Fruit fly (Drosophila melanogaster) whole organism, pupa: ENCODE data around the gene Polr1H.
A peak's percentile ranks its signal among the peaks of the same experiment; 100 is the strongest.
"Not testable (repeated sequence)": the region's sequence is repeated elsewhere in the genome, so short reads cannot be mapped to it uniquely, and the experiment has no call there.

Source experiments
- CG10348 ChIP-seq: fragments of 200-800 bp; sonication (Bioruptor generic); IDR thresholded peaks from 2 replicates; pipeline ENCODE4 v1.3.6; 2022; ENCODE audit warnings: missing biosample characterization, missing genetic modification characterization
- CG12605 ChIP-seq: fragments of 200-800 bp; sonication (Bioruptor generic); IDR thresholded peaks from 2 replicates; pipeline ENCODE4 v1.3.6; 2022; ENCODE audit warnings: missing biosample characterization, missing genetic modification characterization
- CG13204 ChIP-seq: fragments of 200-800 bp; sonication (Bioruptor generic); optimal IDR thresholded peaks from 2 replicates; lab custom pipeline; 2018; ENCODE audit warnings: missing biosample characterization, mild to moderate bottlenecking, missing genetic modification characterization, moderate library complexity
- CG14655 ChIP-seq: fragments of 200-800 bp; sonication (Bioruptor generic); optimal IDR thresholded peaks from 3 replicates; lab custom pipeline; 2017; ENCODE audit warnings: mild to moderate bottlenecking, missing biosample characterization, missing genetic modification reagents, missing genetic modification characterization
- CG15710 ChIP-seq: fragments of 200-800 bp; sonication (Bioruptor generic); optimal IDR thresholded peaks from 2 replicates; lab custom pipeline; 2018; ENCODE audit warnings: missing biosample characterization, mild to moderate bottlenecking, missing genetic modification characterization, moderate library complexity
- CG17806 ChIP-seq: fragments of 200-800 bp; sonication (Bioruptor generic); optimal IDR thresholded peaks from 2 replicates; lab custom pipeline; 2018; ENCODE audit warnings: missing biosample characterization, mild to moderate bottlenecking, missing genetic modification characterization, moderate library complexity
- CG32121 ChIP-seq: fragments of 200-800 bp; sonication (Bioruptor generic); IDR thresholded peaks from 2 replicates; pipeline ENCODE4 v1.3.6; 2022; ENCODE audit warnings: missing biosample characterization, missing genetic modification characterization
- CG34367 ChIP-seq: fragments of 200-800 bp; sonication (Bioruptor generic); optimal IDR thresholded peaks from 2 replicates; lab custom pipeline; 2018; ENCODE audit warnings: missing biosample characterization, mild to moderate bottlenecking, missing genetic modification characterization
- CG4496 ChIP-seq: fragments of 200-800 bp; sonication (Bioruptor generic); IDR thresholded peaks from 3 replicates; pipeline ENCODE4 v1.3.6; 2022; ENCODE audit warnings: missing biosample characterization, missing genetic modification characterization
- CG8159 ChIP-seq: fragments of 200-800 bp; sonication (Bioruptor generic); optimal IDR thresholded peaks from 3 replicates; lab custom pipeline; 2018; ENCODE audit warnings: missing biosample characterization, mild to moderate bottlenecking, missing genetic modification characterization, moderate library complexity
- CG8301 ChIP-seq: fragments of 200-800 bp; sonication (Bioruptor generic); optimal IDR thresholded peaks from 2 replicates; lab custom pipeline; 2018; ENCODE audit warnings: missing biosample characterization, mild to moderate bottlenecking, missing genetic modification characterization
- CG9948 ChIP-seq: fragments of 200-800 bp; sonication (Bioruptor generic); optimal IDR thresholded peaks from 2 replicates; lab custom pipeline; 2018; ENCODE audit warnings: missing biosample characterization, mild to moderate bottlenecking, missing genetic modification characterization, moderate library complexity
- D1 ChIP-seq: fragments of 200-800 bp; sonication (Bioruptor generic); optimal IDR thresholded peaks from 2 replicates; lab custom pipeline; 2018; ENCODE audit warnings: missing biosample characterization, mild to moderate bottlenecking, missing genetic modification characterization, moderate library complexity
- EcR ChIP-seq: fragments of 200-800 bp; sonication (Bioruptor generic); optimal IDR thresholded peaks from 3 replicates; lab custom pipeline; 2019; ENCODE audit warnings: missing biosample characterization, missing genetic modification characterization, mild to moderate bottlenecking, moderate library complexity, missing genetic modification reagents
- Ets98B ChIP-seq: fragments of 200-800 bp; sonication (Bioruptor generic); IDR thresholded peaks from 2 replicates; pipeline ENCODE4 v1.3.6; 2022; ENCODE audit warnings: missing biosample characterization, missing genetic modification characterization
- Pif1A ChIP-seq: fragments of 200-800 bp; sonication (Bioruptor generic); optimal IDR thresholded peaks from 3 replicates; lab custom pipeline; 2016; ENCODE audit warnings: missing biosample characterization, missing genetic modification characterization
- Pif1B ChIP-seq: fragments of 200-800 bp; sonication (Bioruptor generic); optimal IDR thresholded peaks from 3 replicates; lab custom pipeline; 2016; ENCODE audit warnings: missing biosample characterization, missing genetic modification characterization
- Snoo ChIP-seq: fragments of 200-800 bp; sonication (Bioruptor generic); optimal IDR thresholded peaks from 3 replicates; lab custom pipeline; 2017; ENCODE audit warnings: missing biosample characterization, mild to moderate bottlenecking, missing genetic modification characterization, inconsistent platforms
- fd96Ca ChIP-seq: fragments of 200-800 bp; sonication (Bioruptor generic); IDR thresholded peaks from 3 replicates; pipeline ENCODE4 v1.3.6; 2022; ENCODE audit warnings: missing biosample characterization, missing genetic modification characterization
- gl ChIP-seq: fragments of 200-800 bp; sonication (Bioruptor generic); optimal IDR thresholded peaks from 2 replicates; lab custom pipeline; 2018; ENCODE audit warnings: missing biosample characterization, mild to moderate bottlenecking, missing genetic modification characterization
- rn ChIP-seq: fragments of 200-800 bp; sonication (Bioruptor generic); IDR thresholded peaks from 2 replicates; pipeline ENCODE4 v1.3.6; 2022; ENCODE audit warnings: missing biosample characterization, missing genetic modification characterization

The Polr1H gene

dm6 chr3R:21739750-21740319 lies 37.8 kb downstream of the Polr1H start, which contains the start of gene CG5849:
Gene CG5849, plus strand, starts transcription at chr3R:21740105.
- no peak for TF ChIP-seq CG12605 (GFP tag; lab: Robert Waterston, UW)
- TF ChIP-seq CG10348 (GFP tag; lab: Robert Waterston, UW): no peak
- no peak for TF ChIP-seq Pif1B (GFP tag; lab: Kevin White, UChicago)
- TF ChIP-seq CG34367 (tag; lab: Kevin White, UChicago): no peak
- no peak for TF ChIP-seq CG17806
- TF ChIP-seq rn: no peak
- TF ChIP-seq EcR (GFP tag; lab: Kevin White, UChicago): no peak
- TF ChIP-seq gl (tag; lab: Kevin White, UChicago): no peak
- TF ChIP-seq CG32121 (GFP tag; lab: Robert Waterston, UW): no peak
- no peak for TF ChIP-seq CG8301 (tag; lab: Kevin White, UChicago)
- no peak for TF ChIP-seq CG9948 (tag; lab: Kevin White, UChicago)
- TF ChIP-seq Pif1A (GFP tag; lab: Kevin White, UChicago): no peak

- no peak for TF ChIP-seq CG10348 (GFP tag; lab: Robert Waterston, UW)
- TF ChIP-seq Pif1B (GFP tag; lab: Kevin White, UChicago): no peak
- TF ChIP-seq CG32121 (GFP tag; lab: Robert Waterston, UW): no peak
- no peak for TF ChIP-seq CG15710
- TF ChIP-seq CG34367 (tag; lab: Kevin White, UChicago): no peak
- TF ChIP-seq CG17806: no peak
- TF ChIP-seq CG8301 (tag; lab: Kevin White, UChicago): no peak
- TF ChIP-seq Snoo: no peak
- no peak for TF ChIP-seq Ets98B (GFP tag; lab: Robert Waterston, UW)
- TF ChIP-seq CG12605 (GFP tag; lab: Robert Waterston, UW): no peak
- TF ChIP-seq gl (tag; lab: Kevin White, UChicago): no peak
- TF ChIP-seq, all 21 proteins: peak for 0
Observed at dm6 chr3R:21739010-21739409, 38.6 kb downstream of the Polr1H start, which contains the start of gene CG34034. Gene CG34034, minus strand, starts transcription at chr3R:21739110.

dm6 chr3R:21737264-21737663 lies 40.4 kb downstream of the Polr1H start, which contains the start of gene CG42870:
Gene CG42870, minus strand, starts transcription at chr3R:21737364.
- TF ChIP-seq fd96Ca (GFP tag; lab: Robert Waterston, UW) (no peak), CG8159 (tag; lab: Kevin White, UChicago) (no peak), Pif1B (GFP tag; lab: Kevin White, UChicago) (no peak), EcR (GFP tag; lab: Kevin White, UChicago) (no peak), D1 (tag; lab: Kevin White, UChicago) (no peak), CG32121 (GFP tag; lab: Robert Waterston, UW) (no peak), CG13204 (no peak), CG34367 (tag; lab: Kevin White, UChicago) (no peak), Ets98B (GFP tag; lab: Robert Waterston, UW) (no peak), Pif1A (GFP tag; lab: Kevin White, UChicago) (no peak), rn (no peak), CG17806 (no peak), CG8301 (tag; lab: Kevin White, UChicago) (no peak), CG10348 (GFP tag; lab: Robert Waterston, UW) (no peak), CG15710 (no peak), CG12605 (GFP tag; lab: Robert Waterston, UW) (no peak), CG4496 (GFP tag; lab: Robert Waterston, UW) (no peak), CG9948 (tag; lab: Kevin White, UChicago) (no peak)

DNA sequence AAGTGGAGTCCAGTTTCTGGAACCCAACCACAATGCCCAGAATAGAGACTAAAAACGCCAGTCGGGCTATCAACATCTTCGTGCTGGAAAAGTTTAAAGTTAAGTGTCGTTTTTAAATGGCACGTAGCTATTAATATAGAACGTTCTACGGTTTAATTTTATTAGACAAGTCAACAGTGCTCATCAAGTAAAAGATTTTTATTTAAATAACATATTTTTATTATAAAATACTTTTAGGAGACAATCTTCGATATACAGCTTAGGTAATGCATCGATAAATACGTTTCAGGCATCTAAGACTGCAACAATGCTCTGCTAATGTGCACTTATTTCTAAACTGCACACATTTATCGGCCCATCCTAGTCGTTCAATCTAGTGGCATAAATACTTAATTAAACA lies 40.9 kb downstream of the Polr1H start, which contains the start of gene CG42869:
Gene CG42869 (minus strand): TSS at position 101 of the 400 bp plus-strand sequence.
- TF ChIP-seq Snoo: no peak
- no peak for TF ChIP-seq rn
- TF ChIP-seq Ets98B (GFP tag; lab: Robert Waterston, UW): no peak
- no peak for TF ChIP-seq CG17806
- TF ChIP-seq CG10348 (GFP tag; lab: Robert Waterston, UW): no peak

DNA sequence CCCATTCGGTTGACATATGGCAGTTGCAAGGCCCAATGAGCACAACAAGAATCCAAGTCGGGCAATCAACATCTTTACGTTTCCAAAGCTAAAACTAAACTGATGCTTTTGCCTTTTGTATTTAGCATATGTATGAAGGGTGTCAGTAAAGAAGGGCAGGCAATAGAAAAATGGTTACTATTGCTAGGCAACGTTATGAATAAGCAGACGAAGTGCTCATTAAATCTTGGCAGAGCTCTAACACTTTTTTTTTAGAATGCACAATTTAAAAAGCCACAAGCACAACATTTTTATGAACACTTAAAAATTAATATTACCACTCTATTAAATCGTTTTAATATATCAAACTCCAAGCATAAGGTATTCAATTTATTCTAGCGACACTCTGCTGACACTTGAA lies 41.5 kb downstream of the Polr1H start, which contains the start of gene Sfp93F:
Gene Sfp93F (minus strand): TSS at position 101 of the 400 bp plus-strand sequence.
- not testable (repeated sequence) for TF ChIP-seq CG14655 (GFP tag; lab: Kevin White, UChicago); CG8301 (tag; lab: Kevin White, UChicago); Ets98B (GFP tag; lab: Robert Waterston, UW)

dm6 chr3R:21732901-21733300 lies 44.7 kb downstream of the Polr1H start:
- TF ChIP-seq CG14655 (GFP tag; lab: Kevin White, UChicago) (peak; percentile 70), CG12605 (GFP tag; lab: Robert Waterston, UW) (peak; percentile 76), D1 (tag; lab: Kevin White, UChicago) (no peak), CG9948 (tag; lab: Kevin White, UChicago) (peak; percentile 50), CG8159 (tag; lab: Kevin White, UChicago) (peak; percentile 41), gl (tag; lab: Kevin White, UChicago) (no peak), CG4496 (GFP tag; lab: Robert Waterston, UW) (peak; percentile 78), fd96Ca (GFP tag; lab: Robert Waterston, UW) (peak; percentile 74), CG15710 (peak; percentile 28), rn (peak; percentile 72), CG8301 (tag; lab: Kevin White, UChicago) (peak; percentile 64), CG34367 (tag; lab: Kevin White, UChicago) (peak; percentile 36), Pif1A (GFP tag; lab: Kevin White, UChicago) (peak; percentile 18), CG10348 (GFP tag; lab: Robert Waterston, UW) (peak; percentile 51), EcR (GFP tag; lab: Kevin White, UChicago) (no peak), Snoo (peak; percentile 18), CG17806 (peak; percentile 43), CG32121 (GFP tag; lab: Robert Waterston, UW) (peak; percentile 90), Pif1B (GFP tag; lab: Kevin White, UChicago) (peak; percentile 49), Ets98B (GFP tag; lab: Robert Waterston, UW) (peak; percentile 85), CG13204 (no peak)
